Worm (Caenorhabditis elegans) whole organism, L1 larva: ENCODE measurements around the gene ptr-9.

Experiments used
- C04F5.9 ChIP-seq: sonication (generic microtip); optimal IDR thresholded peaks from 2 replicates; lab custom pipeline; 2016; ENCODE audit warnings: missing genetic modification characterization, missing compliant biosample characterization
- Y116A8C.19 ChIP-seq: sonication (generic microtip); optimal IDR thresholded peaks from 2 replicates; lab custom pipeline; 2016; ENCODE audit warnings: missing compliant biosample characterization, missing genetic modification characterization, borderline replicate concordance
- alr-1 ChIP-seq: fragments of 200-800 bp; sonication (Bioruptor generic); optimal IDR thresholded peaks from 2 replicates; lab custom pipeline; 2018; ENCODE audit warnings: borderline replicate concordance, mild to moderate bottlenecking, missing genetic modification characterization, missing compliant biosample characterization
- aly-2 ChIP-seq: fragments of 150-350 bp; optimal IDR thresholded peaks from 2 replicates; lab custom pipeline; 2014; ENCODE audit warnings: missing biosample characterization, missing genetic modification characterization
- blmp-1 ChIP-seq: fragments of 150-350 bp; optimal IDR thresholded peaks from 2 replicates; lab custom pipeline; 2014; ENCODE audit warnings: missing biosample characterization, missing genetic modification characterization
- ceh-8 ChIP-seq: fragments of 200-800 bp; sonication (Bioruptor generic); optimal IDR thresholded peaks from 2 replicates; lab custom pipeline; 2018; ENCODE audit warnings: mild to moderate bottlenecking, missing genetic modification characterization, moderate library complexity, missing compliant biosample characterization
- ceh-82 ChIP-seq, 3 experiments: fragments of 150-350 bp in 1 of 3; sonication (generic microtip) in 2 of 3; optimal IDR thresholded peaks; 2 replicates each; lab custom pipeline; 2014 to 2017; ENCODE audit warnings: missing biosample characterization in 3 of 3, missing genetic modification characterization in 3 of 3
- ces-1 ChIP-seq: fragments of 150-350 bp; optimal IDR thresholded peaks from 2 replicates; lab custom pipeline; 2014; ENCODE audit warnings: missing biosample characterization, missing genetic modification reagents, missing genetic modification characterization
- dpl-1 ChIP-seq, 3 experiments: fragments of 150-350 bp in 2 of 3; sonication (generic microtip) in 1 of 3; optimal IDR thresholded peaks; 2 replicates each; lab custom pipeline; 2014 to 2017; ENCODE audit warnings: missing biosample characterization in 3 of 3, missing genetic modification characterization in 3 of 3, missing genetic modification reagents in 3 of 3
- dsc-1 ChIP-seq: sonication (generic microtip); optimal IDR thresholded peaks from 2 replicates; lab custom pipeline; 2016; ENCODE audit warnings: mild to moderate bottlenecking, missing genetic modification characterization, missing compliant biosample characterization
- efl-1 ChIP-seq, 4 experiments: fragments of 150-350 bp; optimal IDR thresholded peaks in 3 of 4; peaks in 1 of 4; 1 replicate in 1 of 4; 2 replicates in 3 of 4; lab custom pipeline; 2014; ENCODE audit warnings: missing biosample characterization in 2 of 4, missing genetic modification characterization in 2 of 4, missing genetic modification reagents in 2 of 4
- egl-27 ChIP-seq, 2 experiments: fragments of 150-350 bp in 1 of 2; sonication (generic microtip); optimal IDR thresholded peaks; 3 replicates each; lab custom pipeline; 2017 to 2018; ENCODE audit warnings: missing biosample characterization in 2 of 2, missing genetic modification characterization in 2 of 2, missing genetic modification reagents in 2 of 2
- fkh-10 ChIP-seq: sonication (generic microtip); optimal IDR thresholded peaks from 2 replicates; lab custom pipeline; 2017; ENCODE audit warnings: missing biosample characterization, missing genetic modification reagents, missing genetic modification characterization
- fkh-4 ChIP-seq: sonication (generic microtip); optimal IDR thresholded peaks from 2 replicates; lab custom pipeline; 2016; ENCODE audit warnings: missing compliant biosample characterization, missing genetic modification characterization, borderline replicate concordance
- fkh-8 ChIP-seq: sonication (generic microtip); optimal IDR thresholded peaks from 2 replicates; lab custom pipeline; 2016; ENCODE audit warnings: mild to moderate bottlenecking, missing genetic modification characterization, missing compliant biosample characterization
- fos-1 ChIP-seq: fragments of 150-350 bp; optimal IDR thresholded peaks from 2 replicates; lab custom pipeline; 2014; ENCODE audit warnings: missing biosample characterization, missing genetic modification characterization
- grh-1 ChIP-seq: fragments of 200-800 bp; sonication (Bioruptor generic); IDR thresholded peaks from 2 replicates; pipeline ENCODE4 v1.3.6; 2022; ENCODE audit warnings: missing genetic modification reagents, missing genetic modification characterization, missing compliant biosample characterization
- hlh-17 ChIP-seq: fragments of 200-800 bp; sonication (Bioruptor generic); optimal IDR thresholded peaks from 2 replicates; lab custom pipeline; 2018; ENCODE audit warnings: missing genetic modification characterization, mild to moderate bottlenecking, missing compliant biosample characterization, moderate library complexity, borderline replicate concordance
- hlh-4 ChIP-seq: sonication (generic microtip); optimal IDR thresholded peaks from 2 replicates; lab custom pipeline; 2016; ENCODE audit warnings: mild to moderate bottlenecking, missing genetic modification characterization, missing compliant biosample characterization
- irx-1 ChIP-seq: sonication (generic microtip); optimal IDR thresholded peaks from 2 replicates; lab custom pipeline; 2016; ENCODE audit warnings: missing genetic modification characterization, missing compliant biosample characterization
- isw-1 ChIP-seq: fragments of 200-800 bp; sonication (Bioruptor generic); IDR thresholded peaks from 2 replicates; pipeline ENCODE4 v1.3.6; 2022; ENCODE audit warnings: missing genetic modification characterization, missing compliant biosample characterization
- lin-13 ChIP-seq: fragments of 150-350 bp; optimal IDR thresholded peaks from 2 replicates; lab custom pipeline; 2014; ENCODE audit warnings: missing biosample characterization, missing genetic modification reagents, missing genetic modification characterization
- lin-35 ChIP-seq, 2 experiments: fragments of 150-350 bp; optimal IDR thresholded peaks; 2 replicates each; lab custom pipeline; 2014; ENCODE audit warnings: missing biosample characterization in 2 of 2, missing genetic modification characterization in 2 of 2, missing genetic modification reagents in 2 of 2
- lin-39 ChIP-seq: fragments of 150-350 bp; optimal IDR thresholded peaks from 2 replicates; lab custom pipeline; 2014; ENCODE audit warnings: missing biosample characterization, missing genetic modification reagents, missing genetic modification characterization
- lir-3 ChIP-seq: sonication (generic microtip); optimal IDR thresholded peaks from 2 replicates; lab custom pipeline; 2016; ENCODE audit warnings: mild to moderate bottlenecking, missing genetic modification characterization, moderate library complexity, missing compliant biosample characterization; ENCODE audit not compliant: poor library complexity
- lsy-2 ChIP-seq, 2 experiments: fragments of 150-350 bp; optimal IDR thresholded peaks; 2 replicates each; lab custom pipeline; 2014; ENCODE audit warnings: missing biosample characterization in 2 of 2, missing genetic modification characterization in 2 of 2
- mdl-1 ChIP-seq, 2 experiments: fragments of 150-350 bp; optimal IDR thresholded peaks; 2 replicates each; lab custom pipeline; 2014 to 2017; ENCODE audit warnings: missing biosample characterization in 2 of 2, missing genetic modification characterization in 2 of 2, inconsistent platforms in 1 of 2
- nhr-12 ChIP-seq: sonication (generic microtip); optimal IDR thresholded peaks from 2 replicates; lab custom pipeline; 2017; ENCODE audit warnings: missing biosample characterization, missing genetic modification characterization
- nhr-20 ChIP-seq: sonication (generic microtip); optimal IDR thresholded peaks from 2 replicates; lab custom pipeline; 2016; ENCODE audit warnings: mild to moderate bottlenecking, missing genetic modification characterization, missing compliant biosample characterization
- nhr-28 ChIP-seq: fragments of 150-350 bp; optimal IDR thresholded peaks from 2 replicates; lab custom pipeline; 2014; ENCODE audit warnings: missing biosample characterization, missing genetic modification characterization
- nhr-77 ChIP-seq: fragments of 150-350 bp; optimal IDR thresholded peaks from 2 replicates; lab custom pipeline; 2014; ENCODE audit warnings: missing biosample characterization, missing genetic modification characterization
- nhr-84 ChIP-seq: sonication (generic microtip); optimal IDR thresholded peaks from 2 replicates; lab custom pipeline; 2017; ENCODE audit warnings: missing biosample characterization, missing genetic modification characterization
- pag-3 ChIP-seq: sonication (generic microtip); optimal IDR thresholded peaks from 2 replicates; lab custom pipeline; 2017; ENCODE audit warnings: missing genetic modification characterization, mild to moderate bottlenecking, missing compliant biosample characterization, antibody characterized with exemption, borderline replicate concordance; ENCODE audit not compliant: insufficient read depth
- pax-3 ChIP-seq: fragments of 200-800 bp; sonication (Bioruptor generic); optimal IDR thresholded peaks from 2 replicates; lab custom pipeline; 2018; ENCODE audit warnings: mild to moderate bottlenecking, missing genetic modification characterization, moderate library complexity, missing compliant biosample characterization
- pqm-1 ChIP-seq: sonication (generic microtip); optimal IDR thresholded peaks from 3 replicates; lab custom pipeline; 2017; ENCODE audit warnings: missing biosample characterization, missing genetic modification characterization
- rnt-1 ChIP-seq: sonication (generic microtip); optimal IDR thresholded peaks from 2 replicates; lab custom pipeline; 2016; ENCODE audit warnings: mild to moderate bottlenecking, missing genetic modification characterization, moderate library complexity, missing compliant biosample characterization
- skn-1 ChIP-seq: fragments of 150-350 bp; optimal IDR thresholded peaks from 2 replicates; lab custom pipeline; 2014; ENCODE audit warnings: missing biosample characterization, missing genetic modification characterization
- snpc-4 ChIP-seq: fragments of 150-350 bp; optimal IDR thresholded peaks from 2 replicates; lab custom pipeline; 2014; ENCODE audit warnings: missing biosample characterization, missing genetic modification characterization
- snu-23 ChIP-seq: sonication (generic microtip); optimal IDR thresholded peaks from 2 replicates; lab custom pipeline; 2016; ENCODE audit warnings: missing genetic modification characterization, missing compliant biosample characterization
- sox-4 ChIP-seq: sonication (generic microtip); optimal IDR thresholded peaks from 2 replicates; lab custom pipeline; 2016; ENCODE audit warnings: missing genetic modification characterization, missing compliant biosample characterization
- sptf-1 ChIP-seq: fragments of 150-350 bp; optimal IDR thresholded peaks from 2 replicates; lab custom pipeline; 2014; ENCODE audit warnings: missing biosample characterization, missing genetic modification characterization
- tlp-1 ChIP-seq: fragments of 150-350 bp; optimal IDR thresholded peaks from 2 replicates; lab custom pipeline; 2014; ENCODE audit warnings: missing biosample characterization, missing genetic modification characterization
- unc-130 ChIP-seq: fragments of 150-350 bp; optimal IDR thresholded peaks from 2 replicates; lab custom pipeline; 2017; ENCODE audit warnings: missing biosample characterization, missing genetic modification characterization, inconsistent platforms
- unc-30 ChIP-seq: sonication (generic microtip); optimal IDR thresholded peaks from 2 replicates; lab custom pipeline; 2017; ENCODE audit warnings: missing biosample characterization, missing genetic modification characterization
- unc-62 ChIP-seq: fragments of 150-350 bp; optimal IDR thresholded peaks from 2 replicates; lab custom pipeline; 2014; ENCODE audit warnings: missing biosample characterization, missing genetic modification reagents, missing genetic modification characterization
- unc-86 ChIP-seq: sonication (generic microtip); optimal IDR thresholded peaks from 2 replicates; lab custom pipeline; 2016; ENCODE audit warnings: missing genetic modification characterization, missing compliant biosample characterization
- unc-98 ChIP-seq: fragments of 200-800 bp; sonication (Bioruptor generic); IDR thresholded peaks from 2 replicates; pipeline ENCODE4 v1.3.6; 2022; ENCODE audit warnings: missing genetic modification characterization, missing compliant biosample characterization
- xbp-1 ChIP-seq: sonication (generic microtip); optimal IDR thresholded peaks from 2 replicates; lab custom pipeline; 2016; ENCODE audit warnings: missing genetic modification characterization, missing compliant biosample characterization
- zag-1 ChIP-seq: fragments of 150-350 bp; optimal IDR thresholded peaks from 2 replicates; lab custom pipeline; 2014; ENCODE audit warnings: missing biosample characterization, missing genetic modification characterization
- zip-4 ChIP-seq: fragments of 200-800 bp; sonication (Bioruptor generic); optimal IDR thresholded peaks from 2 replicates; lab custom pipeline; 2018; ENCODE audit warnings: mild to moderate bottlenecking, missing genetic modification characterization, moderate library complexity, missing compliant biosample characterization
- ztf-11 ChIP-seq, 2 experiments: sonication (generic microtip); optimal IDR thresholded peaks; 2 replicates each; lab custom pipeline; 2016 to 2017; ENCODE audit warnings: missing genetic modification characterization in 2 of 2, missing biosample characterization in 1 of 2, missing compliant biosample characterization in 1 of 2
- ztf-4 ChIP-seq: fragments of 150-350 bp; optimal IDR thresholded peaks from 2 replicates; lab custom pipeline; 2014; ENCODE audit warnings: missing biosample characterization, missing genetic modification characterization

The ptr-9 gene

ce11 chrIII:9125789-9126304 is 35.6 kb downstream of the ptr-9 start, which contains the start of gene sec-16A.1 (continued):
- TF ChIP-seq ceh-82 (tag; optimal IDR thresholded peaks at IDR 0.05; lab: Kevin White, UChicago) (peak in 1 of 3 experiments; percentile 18), lin-35 (GFP tag; optimal IDR thresholded peaks at IDR 0.05; lab: Kevin White, UChicago) (peak; percentile 34 to 66), hlh-17 (GFP tag; lab: Kevin White, UChicago) (no peak), C04F5.9 (no peak), hlh-4 (no peak), sptf-1 (tag; lab: Kevin White, UChicago) (no peak), fkh-10 (GFP tag; lab: Kevin White, UChicago) (no peak), lin-13 (GFP tag; lab: Kevin White, UChicago) (no peak), ztf-11 (tag; optimal IDR thresholded peaks at IDR 0.05; lab: Kevin White, UChicago) (no peak), fkh-8 (tag; lab: Kevin White, UChicago) (no peak), mdl-1 (tag; optimal IDR thresholded peaks at IDR 0.05; lab: Kevin White, UChicago) (no peak), unc-86 (tag; lab: Kevin White, UChicago) (no peak), xbp-1 (tag; lab: Kevin White, UChicago) (peak; percentile 22), nhr-20 (peak; percentile 43), unc-30 (tag; lab: Kevin White, UChicago) (no peak), egl-27 (tag; optimal IDR thresholded peaks at IDR 0.05; lab: Kevin White, UChicago) (no peak), unc-98 (GFP tag; lab: Robert Waterston, UW) (no peak), tlp-1 (no peak), fos-1 (no peak), sox-4 (tag; lab: Kevin White, UChicago) (no peak), zag-1 (tag; lab: Kevin White, UChicago) (no peak), rnt-1 (tag; lab: Kevin White, UChicago) (peak; percentile 18), isw-1 (GFP tag; lab: Robert Waterston, UW) (no peak), nhr-77 (tag; lab: Kevin White, UChicago) (no peak), lin-39 (tag; lab: Kevin White, UChicago) (no peak), grh-1 (GFP tag; lab: Robert Waterston, UW) (0 out of 2 replicates have a peak, but pooled peaks have one; percentile 10), nhr-12 (tag; lab: Kevin White, UChicago) (no peak), lsy-2 (tag; optimal IDR thresholded peaks at IDR 0.05; lab: Kevin White, UChicago) (peak; percentile 52 to 56), irx-1 (tag; lab: Kevin White, UChicago) (no peak), fkh-4 (no peak), blmp-1 (tag; lab: Kevin White, UChicago) (peak; percentile 92), unc-130 (tag; lab: Kevin White, UChicago) (peak; percentile 4), dsc-1 (tag; lab: Kevin White, UChicago) (no peak), pax-3 (tag; lab: Kevin White, UChicago) (no peak), aly-2 (tag; lab: Kevin White, UChicago) (no peak), ceh-8 (GFP tag; lab: Kevin White, UChicago) (no peak), snu-23 (GFP tag; lab: Kevin White, UChicago) (peak; percentile 52), pag-3 (tag; lab: Kevin White, UChicago) (no peak), pqm-1 (no peak), unc-62 (GFP tag; lab: Kevin White, UChicago) (no peak), efl-1 (optimal IDR thresholded peaks at IDR 0.05; lab: Kevin White, UChicago) (peak; percentile 43 to 61), efl-1 (GFP tag; optimal IDR thresholded peaks at IDR 0.05 in 1 of 2; lab: Kevin White, UChicago) (peak; percentile 54 to 96), Y116A8C.19 (no peak), zip-4 (no peak), lir-3 (tag; lab: Kevin White, UChicago) (no peak), ztf-4 (tag; lab: Kevin White, UChicago) (no peak), snpc-4 (no peak), alr-1 (tag; lab: Kevin White, UChicago) (no peak), nhr-28 (tag; lab: Kevin White, UChicago) (no peak), nhr-84 (tag; lab: Kevin White, UChicago) (no peak), skn-1 (tag; lab: Kevin White, UChicago) (no peak), ces-1 (GFP tag; lab: Kevin White, UChicago) (no peak), dpl-1 (GFP tag; optimal IDR thresholded peaks at IDR 0.05; lab: Kevin White, UChicago) (peak; percentile 32 to 51 (median 48))
